Fruit fly (Drosophila melanogaster): ENCODE measurements around the gene ppk18.

The ppk18 gene

dm6 chr2L:9779147-9779546 is 8.4 kb upstream of the ppk18 start (continued):
- peak; percentile 29 for TF ChIP-seq shn (GFP tag; optimal IDR thresholded peaks at IDR 0.05)
- no peak for TF ChIP-seq salm (tag; optimal IDR thresholded peaks at IDR 0.05)
- TF ChIP-seq dpn (GFP tag; optimal IDR thresholded peaks at IDR 0.05), result peak in 1 of 2 experiments; percentile 28
- TF ChIP-seq zf30C (GFP tag; optimal IDR thresholded peaks at IDR 0.05), result no peak
- no peak for TF ChIP-seq HLH4C (GFP tag; IDR thresholded peaks at IDR 0.05; ENCODE audit: partially characterized antibody)
- TF ChIP-seq CG16813 (GFP tag; IDR thresholded peaks at IDR 0.05; ENCODE audit: partially characterized antibody), result no peak
- TF ChIP-seq CG3847 (GFP tag; IDR thresholded peaks at IDR 0.05), result peak; percentile 29; the same call in 1 of the 2 replicates
- no peak for TF ChIP-seq Gsc (GFP tag; IDR thresholded peaks at IDR 0.05)
- no peak for TF ChIP-seq Dll (GFP tag; IDR thresholded peaks at IDR 0.05; ENCODE audit: partially characterized antibody)
- TF ChIP-seq grn (GFP tag; optimal IDR thresholded peaks at IDR 0.05), result no peak
- TF ChIP-seq kah (GFP tag; optimal IDR thresholded peaks at IDR 0.05), result no peak
- no peak for TF ChIP-seq CG15073 (GFP tag; optimal IDR thresholded peaks at IDR 0.05)
- peak; percentile 87 for TF ChIP-seq Med (GFP tag)
- peak; percentile 14 for TF ChIP-seq CG30431 (GFP tag; optimal IDR thresholded peaks at IDR 0.05)
- no peak for TF ChIP-seq CG4404 (GFP tag; IDR thresholded peaks at IDR 0.05)
- no peak for TF ChIP-seq CG12236 (GFP tag; optimal IDR thresholded peaks at IDR 0.05)
- TF ChIP-seq hbn (GFP tag; IDR thresholded peaks at IDR 0.05; ENCODE audit: partially characterized antibody), result no peak
- peak; percentile 50 for TF ChIP-seq CG11504 (tag; optimal IDR thresholded peaks at IDR 0.05)
- TF ChIP-seq CG12104 (GFP tag; optimal IDR thresholded peaks at IDR 0.05), result no peak
- TF ChIP-seq CG10274 (GFP tag; optimal IDR thresholded peaks at IDR 0.05), result no peak
- TF ChIP-seq CG17802 (tag; optimal IDR thresholded peaks at IDR 0.05), result no peak
- TF ChIP-seq toy (GFP tag; IDR thresholded peaks at IDR 0.05), result no peak
- TF ChIP-seq Adf1 (GFP tag; IDR thresholded peaks at IDR 0.05), result no peak
- no peak for TF ChIP-seq C15 (GFP tag; IDR thresholded peaks at IDR 0.05)
- no peak for TF ChIP-seq CG8089 (GFP tag; optimal IDR thresholded peaks at IDR 0.05)
- TF ChIP-seq chm (GFP tag; IDR thresholded peaks at IDR 0.05), result no peak
- no peak for TF ChIP-seq sens-2 (GFP tag; IDR thresholded peaks at IDR 0.05)
- TF ChIP-seq crol (GFP tag; IDR thresholded peaks at IDR 0.05), result no peak
- no peak for TF ChIP-seq Gug (GFP tag; IDR thresholded peaks at IDR 0.05)
- TF ChIP-seq CG31224 (GFP tag; IDR thresholded peaks at IDR 0.05), result no peak
- no peak for TF ChIP-seq CG10147 (GFP tag; optimal IDR thresholded peaks at IDR 0.05)
- TF ChIP-seq peb (GFP tag; IDR thresholded peaks at IDR 0.05), result no peak
- TF ChIP-seq wor (GFP tag; IDR thresholded peaks at IDR 0.05), result no peak
- TF ChIP-seq CG10366 (GFP tag; IDR thresholded peaks at IDR 0.05), result peak; percentile 20
- peak; percentile 55; the same call in 1 of the 2 replicates for TF ChIP-seq CG9932 (GFP tag; IDR thresholded peaks at IDR 0.05)
- TF ChIP-seq sima (GFP tag; optimal IDR thresholded peaks at IDR 0.05), result no peak
- TF ChIP-seq CG6654 (GFP tag; optimal IDR thresholded peaks at IDR 0.05), result no peak
- TF ChIP-seq vfl (GFP tag; optimal IDR thresholded peaks at IDR 0.05), result no peak
- TF ChIP-seq corto (GFP tag; optimal IDR thresholded peaks at IDR 0.05), result no peak
- TF ChIP-seq phol (tag; optimal IDR thresholded peaks at IDR 0.05), result no peak
- TF ChIP-seq CG15479 (GFP tag; optimal IDR thresholded peaks at IDR 0.05), result no peak
- no peak for TF ChIP-seq kay (GFP tag; optimal IDR thresholded peaks at IDR 0.05)
- no peak for TF ChIP-seq nom (GFP tag; optimal IDR thresholded peaks at IDR 0.05)
- TF ChIP-seq Ptx1 (GFP tag; IDR thresholded peaks at IDR 0.05), result 0 out of 2 replicates have a peak, but pooled peaks have one; percentile 20
- no peak for TF ChIP-seq CG1602 (GFP tag; optimal IDR thresholded peaks at IDR 0.05)
- TF ChIP-seq ac (GFP tag; optimal IDR thresholded peaks at IDR 0.05), result no peak
- no peak for TF ChIP-seq trh (GFP tag; optimal IDR thresholded peaks at IDR 0.05)
- no peak for TF ChIP-seq br (optimal IDR thresholded peaks at IDR 0.05)
- TF ChIP-seq ap (GFP tag; IDR thresholded peaks at IDR 0.05), result no peak
- TF ChIP-seq CG15601 (tag; optimal IDR thresholded peaks at IDR 0.05), result no peak
- no peak for TF ChIP-seq E2f2 (GFP tag; IDR thresholded peaks at IDR 0.05)
- peak; percentile 0 for TF ChIP-seq CG13296 (GFP tag; optimal IDR thresholded peaks at IDR 0.05)
- TF ChIP-seq Stat92E (GFP tag; optimal IDR thresholded peaks at IDR 0.05), result no peak
